Fruit fly (Drosophila melanogaster) whole organism: ENCODE results near the gene Polr2J.

Source experiments
- CG8478 ChIP-seq: fragments of >200 bp; optimal IDR thresholded peaks from 2 replicates; lab custom pipeline; 2018; ENCODE audit warnings: inconsistent platforms
- Dll ChIP-seq: fragments of >200 bp; optimal IDR thresholded peaks from 2 replicates; lab custom pipeline; 2017
- pan ChIP-seq: fragments of >200 bp; optimal IDR thresholded peaks from 2 replicates; lab custom pipeline; 2017
- psq ChIP-seq: fragments of >200 bp; optimal IDR thresholded peaks from 2 replicates; lab custom pipeline; 2017
- usp ChIP-seq: fragments of >200 bp; optimal IDR thresholded peaks from 2 replicates; lab custom pipeline; 2017; ENCODE audit warnings: missing biosample characterization, missing genetic modification characterization, mixed read lengths

DNA sequence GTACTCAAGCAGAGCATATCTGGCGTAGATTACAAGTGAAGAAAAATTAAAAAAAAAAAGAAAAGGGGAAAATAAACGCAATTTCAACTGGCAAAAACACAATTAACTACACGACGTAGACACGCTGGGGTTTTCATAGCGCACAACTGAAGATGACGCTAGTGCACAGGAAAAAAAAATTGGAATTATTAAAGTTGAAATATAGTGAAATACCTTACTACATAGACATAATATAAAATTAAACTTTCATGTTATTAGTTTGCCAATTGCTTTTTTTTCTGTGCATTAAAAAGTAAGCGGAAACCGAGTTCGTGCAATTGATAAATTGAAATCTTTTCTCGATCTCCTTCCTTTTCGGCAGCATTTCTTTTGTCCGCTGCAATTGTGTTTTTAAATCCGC lies 12.8 kb downstream of the Polr2J start:
- TF ChIP-seq usp (GFP tag; lab: Kevin White, UChicago) (no peak), psq (lab: Kevin White, UChicago) (no peak), pan (lab: Kevin White, UChicago) (no peak), CG8478 (no peak), Dll (lab: Kevin White, UChicago) (no peak)
